Fruit fly (Drosophila melanogaster) whole organism, embryonic: Measurements from ENCODE around the gene CG34163.

ENCODE experiments used
- ATbp ChIP-seq: fragments of 200-800 bp; sonication (Bioruptor generic); optimal IDR thresholded peaks from 2 replicates; lab custom pipeline; 2017; ENCODE audit warnings: missing biosample characterization, mild to moderate bottlenecking, missing genetic modification characterization, missing genetic modification reagents
- Bdp1 ChIP-seq: fragments of 200-800 bp; sonication (Bioruptor generic); optimal IDR thresholded peaks from 3 replicates; lab custom pipeline; 2016; ENCODE audit warnings: missing biosample characterization, missing genetic modification characterization
- CG10274 ChIP-seq: fragments of 200-800 bp; sonication (Bioruptor generic); optimal IDR thresholded peaks from 3 replicates; lab custom pipeline; 2017; ENCODE audit warnings: missing biosample characterization, mild to moderate bottlenecking, missing genetic modification characterization
- CG10462 ChIP-seq: fragments of 200-800 bp; sonication (Bioruptor generic); optimal IDR thresholded peaks from 2 replicates; lab custom pipeline; 2016; ENCODE audit warnings: missing biosample characterization, missing genetic modification characterization
- CG11456 ChIP-seq: fragments of 200-800 bp; sonication (Bioruptor generic); IDR thresholded peaks from 3 replicates; pipeline ENCODE4 v1.3.6; 2022; ENCODE audit warnings: missing biosample characterization, missing genetic modification characterization
- CG12219 ChIP-seq: fragments of 200-800 bp; sonication (Bioruptor generic); optimal IDR thresholded peaks from 3 replicates; lab custom pipeline; 2018; ENCODE audit warnings: missing biosample characterization, mild to moderate bottlenecking, missing genetic modification characterization
- CG12236 ChIP-seq: fragments of 200-800 bp; sonication (Bioruptor generic); optimal IDR thresholded peaks from 2 replicates; lab custom pipeline; 2016; ENCODE audit warnings: missing biosample characterization, missing genetic modification characterization
- CG13624 ChIP-seq: fragments of 200-800 bp; sonication (Bioruptor generic); optimal IDR thresholded peaks from 2 replicates; lab custom pipeline; 2016; ENCODE audit warnings: missing biosample characterization, missing genetic modification characterization
- CG15269 ChIP-seq: fragments of 200-800 bp; sonication (Bioruptor generic); optimal IDR thresholded peaks from 2 replicates; lab custom pipeline; 2018; ENCODE audit warnings: missing biosample characterization, mild to moderate bottlenecking, missing genetic modification characterization, moderate library complexity
- CG2120 ChIP-seq: fragments of 200-800 bp; sonication (Bioruptor generic); optimal IDR thresholded peaks from 3 replicates; lab custom pipeline; 2016; ENCODE audit warnings: missing biosample characterization, missing genetic modification characterization
- CG31224 ChIP-seq: fragments of 200-800 bp; sonication (Bioruptor generic); IDR thresholded peaks from 2 replicates; pipeline ENCODE4 v1.3.6; 2022; ENCODE audit warnings: missing biosample characterization, missing genetic modification characterization
- CG32772 ChIP-seq: fragments of 200-800 bp; sonication (Bioruptor generic); IDR thresholded peaks from 2 replicates; pipeline ENCODE4 v1.3.6; 2022; ENCODE audit warnings: missing biosample characterization, missing genetic modification characterization
- CG33557 ChIP-seq: fragments of 200-800 bp; sonication (Bioruptor generic); optimal IDR thresholded peaks from 2 replicates; lab custom pipeline; 2019; ENCODE audit warnings: missing biosample characterization, mild to moderate bottlenecking, missing genetic modification characterization, moderate library complexity
- CG34422 ChIP-seq: fragments of 200-800 bp; sonication (Bioruptor generic); IDR thresholded peaks from 3 replicates; pipeline ENCODE4 v1.3.6; 2022; ENCODE audit warnings: missing biosample characterization, missing genetic modification characterization
- CG8290 ChIP-seq, 3 experiments: fragments of 200-800 bp; sonication (Bioruptor generic); optimal IDR thresholded peaks; 2 replicates each; lab custom pipeline; 2016 to 2019; ENCODE audit warnings: missing biosample characterization in 3 of 3, missing genetic modification characterization in 3 of 3, mild to moderate bottlenecking in 2 of 3, moderate library complexity in 1 of 3
- CG9437 ChIP-seq: fragments of 200-800 bp; sonication (Bioruptor generic); optimal IDR thresholded peaks from 2 replicates; lab custom pipeline; 2018; ENCODE audit warnings: missing biosample characterization, mild to moderate bottlenecking, missing genetic modification characterization
- E2f1 ChIP-seq: fragments of 200-800 bp; sonication (Bioruptor generic); IDR thresholded peaks from 2 replicates; pipeline ENCODE4 v1.3.6; 2022; ENCODE audit warnings: missing biosample characterization, missing genetic modification characterization
- HHEX ChIP-seq: fragments of 200-800 bp; sonication (Bioruptor generic); optimal IDR thresholded peaks from 3 replicates; lab custom pipeline; 2017; ENCODE audit warnings: missing biosample characterization, mild to moderate bottlenecking, missing genetic modification characterization, missing genetic modification reagents
- Hr39 ChIP-seq: fragments of >200 bp; optimal IDR thresholded peaks from 2 replicates; lab custom pipeline; 2017
- MBD-R2 ChIP-seq: fragments of 200-800 bp; sonication (Bioruptor generic); IDR thresholded peaks from 2 replicates; pipeline ENCODE4 v1.3.6; 2022; ENCODE audit warnings: missing biosample characterization, missing genetic modification characterization
- NfI ChIP-seq: fragments of 200-800 bp; sonication (Bioruptor generic); optimal IDR thresholded peaks from 3 replicates; lab custom pipeline; 2018; ENCODE audit warnings: missing biosample characterization, mild to moderate bottlenecking, missing genetic modification characterization, moderate library complexity
- Oaz ChIP-seq: fragments of 200-800 bp; sonication (Bioruptor generic); IDR thresholded peaks from 2 replicates; pipeline ENCODE4 v1.3.6; 2022; ENCODE audit warnings: missing biosample characterization, missing genetic modification characterization
- Opbp ChIP-seq: fragments of 200-800 bp; sonication (Bioruptor generic); IDR thresholded peaks from 3 replicates; pipeline ENCODE4 v1.3.6; 2022; ENCODE audit warnings: missing biosample characterization, missing genetic modification characterization; ENCODE audit not compliant: partially characterized antibody
- PHDP ChIP-seq: fragments of 200-800 bp; sonication (Bioruptor generic); optimal IDR thresholded peaks from 3 replicates; lab custom pipeline; 2018; ENCODE audit warnings: missing biosample characterization, mild to moderate bottlenecking, missing genetic modification characterization, moderate library complexity
- Rfx ChIP-seq: fragments of 200-800 bp; sonication (Bioruptor generic); IDR thresholded peaks from 2 replicates; pipeline ENCODE4 v1.3.6; 2022; ENCODE audit warnings: missing biosample characterization, missing genetic modification characterization
- ato ChIP-seq: fragments of 200-800 bp; sonication (Bioruptor generic); IDR thresholded peaks from 2 replicates; pipeline ENCODE4 v1.3.6; 2022; ENCODE audit warnings: missing biosample characterization, missing genetic modification characterization; ENCODE audit not compliant: partially characterized antibody
- az2 ChIP-seq: fragments of 200-800 bp; sonication (Bioruptor generic); optimal IDR thresholded peaks from 3 replicates; lab custom pipeline; 2016; ENCODE audit warnings: missing biosample characterization, missing genetic modification characterization
- br ChIP-seq: fragments of >200 bp; optimal IDR thresholded peaks from 2 replicates; lab custom pipeline; 2017
- bsh ChIP-seq, 2 experiments: fragments of 200-800 bp; sonication (Bioruptor generic); optimal IDR thresholded peaks; 2 replicates each; lab custom pipeline; 2017 to 2018; ENCODE audit warnings: mild to moderate bottlenecking in 2 of 2, missing biosample characterization in 2 of 2, missing genetic modification characterization in 2 of 2, moderate library complexity in 1 of 2
- cas ChIP-seq: fragments of 200-800 bp; sonication (Bioruptor generic); IDR thresholded peaks from 2 replicates; pipeline ENCODE4 v1.3.6; 2022; ENCODE audit warnings: missing biosample characterization, missing genetic modification characterization
- chinmo ChIP-seq: fragments of 200-800 bp; sonication (Bioruptor generic); IDR thresholded peaks from 4 replicates; pipeline ENCODE4 v1.3.6; 2022; ENCODE audit warnings: missing biosample characterization, missing genetic modification characterization; ENCODE audit not compliant: partially characterized antibody
- ems ChIP-seq: fragments of 200-800 bp; sonication (Bioruptor generic); optimal IDR thresholded peaks from 3 replicates; lab custom pipeline; 2016; ENCODE audit warnings: missing biosample characterization, missing genetic modification characterization
- en ChIP-seq: fragments of 200-800 bp; sonication (Bioruptor generic); optimal IDR thresholded peaks from 2 replicates; lab custom pipeline; 2016; ENCODE audit warnings: missing biosample characterization, missing genetic modification characterization
- jumu ChIP-seq: fragments of 200-800 bp; sonication (Bioruptor generic); optimal IDR thresholded peaks from 3 replicates; lab custom pipeline; 2016; ENCODE audit warnings: missing biosample characterization, missing genetic modification characterization
- kah ChIP-seq: fragments of 200-800 bp; sonication (Bioruptor generic); optimal IDR thresholded peaks from 2 replicates; lab custom pipeline; 2018; ENCODE audit warnings: missing biosample characterization, mild to moderate bottlenecking, missing genetic modification characterization
- klu ChIP-seq: fragments of 200-800 bp; sonication (Bioruptor generic); IDR thresholded peaks from 2 replicates; pipeline ENCODE4 v1.3.6; 2022; ENCODE audit warnings: missing biosample characterization, missing genetic modification characterization
- lab ChIP-seq: fragments of 200-800 bp; sonication (Bioruptor generic); optimal IDR thresholded peaks from 3 replicates; lab custom pipeline; 2017; ENCODE audit warnings: missing biosample characterization, missing genetic modification characterization, mild to moderate bottlenecking, moderate library complexity, missing genetic modification reagents
- odd ChIP-seq: fragments of 200-800 bp; sonication (Bioruptor generic); optimal IDR thresholded peaks from 2 replicates; lab custom pipeline; 2017; ENCODE audit warnings: missing biosample characterization, mild to moderate bottlenecking, missing genetic modification characterization
- org-1 ChIP-seq: fragments of 200-800 bp; sonication (Bioruptor generic); optimal IDR thresholded peaks from 2 replicates; lab custom pipeline; 2017; ENCODE audit warnings: missing biosample characterization, missing genetic modification characterization
- pho ChIP-seq: fragments of 200-800 bp; sonication (Bioruptor generic); optimal IDR thresholded peaks from 2 replicates; lab custom pipeline; 2016; ENCODE audit warnings: missing biosample characterization, missing genetic modification characterization
- ranshi ChIP-seq: fragments of 200-800 bp; sonication (Bioruptor generic); IDR thresholded peaks from 2 replicates; pipeline ENCODE4 v1.3.6; 2022; ENCODE audit warnings: missing biosample characterization, missing genetic modification characterization
- ro ChIP-seq: fragments of 200-800 bp; sonication (Bioruptor generic); IDR thresholded peaks from 2 replicates; pipeline ENCODE4 v1.3.6; 2022; ENCODE audit warnings: missing biosample characterization, missing genetic modification characterization
- run ChIP-seq: fragments of 200-800 bp; sonication (Bioruptor generic); optimal IDR thresholded peaks from 3 replicates; lab custom pipeline; 2018; ENCODE audit warnings: missing biosample characterization, mild to moderate bottlenecking, missing genetic modification characterization
- shn ChIP-seq: fragments of 200-800 bp; sonication (Bioruptor generic); optimal IDR thresholded peaks from 3 replicates; lab custom pipeline; 2016; ENCODE audit warnings: missing biosample characterization, missing genetic modification characterization
- trem ChIP-seq: fragments of 200-800 bp; optimal IDR thresholded peaks from 3 replicates; lab custom pipeline; 2019; ENCODE audit warnings: missing biosample characterization, mild to moderate bottlenecking, missing genetic modification characterization, moderate library complexity
- tx ChIP-seq: fragments of 200-800 bp; sonication (Bioruptor generic); optimal IDR thresholded peaks from 2 replicates; lab custom pipeline; 2016; ENCODE audit warnings: missing biosample characterization, missing genetic modification characterization
- unc-4 ChIP-seq: fragments of 200-800 bp; sonication (Bioruptor generic); IDR thresholded peaks from 2 replicates; pipeline ENCODE4 v1.3.6; 2022; ENCODE audit warnings: missing biosample characterization, missing genetic modification characterization; ENCODE audit not compliant: partially characterized antibody
- vvl ChIP-seq: fragments of 200-800 bp; sonication (Bioruptor generic); IDR thresholded peaks from 2 replicates; pipeline ENCODE4 v1.3.6; 2022; ENCODE audit warnings: missing biosample characterization, missing genetic modification characterization
- z ChIP-seq: fragments of 200-800 bp; sonication (Bioruptor generic); IDR thresholded peaks from 3 replicates; pipeline ENCODE4 v1.3.6; 2022; ENCODE audit warnings: missing biosample characterization, missing genetic modification characterization
- zf30C ChIP-seq: fragments of 200-800 bp; sonication (Bioruptor generic); optimal IDR thresholded peaks from 3 replicates; lab custom pipeline; 2018; ENCODE audit warnings: missing biosample characterization, mild to moderate bottlenecking, missing genetic modification characterization

The CG34163 gene

dm6 chr2L:12025505-12025904 is 37.4 kb downstream of the CG34163 start (continued):
- TF ChIP-seq chinmo (GFP tag; lab: Robert Waterston, UW), result peak; percentile 82; the same call in 2 of the 4 replicates
- TF ChIP-seq org-1 (GFP tag; lab: Kevin White, UChicago), result peak; percentile 14
- TF ChIP-seq br (lab: Kevin White, UChicago), result no peak
- no peak for TF ChIP-seq ato (GFP tag; lab: Robert Waterston, UW)
- peak; percentile 64 for TF ChIP-seq kah (GFP tag; lab: Kevin White, UChicago)
- TF ChIP-seq E2f1 (GFP tag; lab: Robert Waterston, UW), result 0 out of 2 replicates have a peak, but pooled peaks have one; percentile 9
- TF ChIP-seq unc-4, result no peak
- no peak for TF ChIP-seq klu (GFP tag; lab: Robert Waterston, UW)
- TF ChIP-seq CG11456 (GFP tag; lab: Robert Waterston, UW), result 0 out of 3 replicates have a peak, but pooled peaks have one; percentile 24
- peak; percentile 52; the same call in 1 of the 2 replicates for TF ChIP-seq Rfx (GFP tag; lab: Robert Waterston, UW)
- peak; percentile 10; the same call in 1 of the 2 replicates for TF ChIP-seq vvl
- no peak for TF ChIP-seq ro
- peak; percentile 32 for TF ChIP-seq CG15269
- TF ChIP-seq ranshi (GFP tag; lab: Robert Waterston, UW), result no peak
- peak; percentile 8 for TF ChIP-seq NfI (GFP tag; lab: Kevin White, UChicago)
- no peak for TF ChIP-seq jumu (GFP tag; lab: Kevin White, UChicago)
- TF ChIP-seq shn, result no peak
- no peak for TF ChIP-seq CG8290 (GFP tag; optimal IDR thresholded peaks at IDR 0.05; lab: Kevin White, UChicago)
- TF ChIP-seq CG8290 (tag; optimal IDR thresholded peaks at IDR 0.05; lab: Kevin White, UChicago), result peak in 1 of 2 experiments; percentile 74
- TF ChIP-seq en (GFP tag; lab: Kevin White, UChicago), result no peak
- peak; percentile 98 for TF ChIP-seq CG10274 (GFP tag; lab: Kevin White, UChicago)
- peak; percentile 21 for TF ChIP-seq HHEX
- TF ChIP-seq ATbp, result peak; percentile 8
- peak; percentile 7 for TF ChIP-seq CG2120
- TF ChIP-seq ems (GFP tag; lab: Kevin White, UChicago), result no peak
- TF ChIP-seq CG12219, result peak; percentile 3
- TF ChIP-seq run (tag; lab: Kevin White, UChicago), result no peak
- peak in 1 of 2 experiments; percentile 26 for TF ChIP-seq bsh (GFP tag; optimal IDR thresholded peaks at IDR 0.05; lab: Kevin White, UChicago)
- no peak for TF ChIP-seq CG12236 (GFP tag; lab: Kevin White, UChicago)
- TF ChIP-seq CG31224 (GFP tag; lab: Robert Waterston, UW), result 0 out of 2 replicates have a peak, but pooled peaks have one; percentile 10

- TF ChIP-seq trem (tag; lab: Kevin White, UChicago), result peak; percentile 5
- no peak for TF ChIP-seq lab
- no peak for TF ChIP-seq Oaz (GFP tag; lab: Robert Waterston, UW)
- peak; percentile 52 for TF ChIP-seq PHDP
- TF ChIP-seq odd (GFP tag; lab: Kevin White, UChicago), result peak; percentile 53
- peak; percentile 27 for TF ChIP-seq CG32772 (GFP tag; lab: Robert Waterston, UW)
- no peak for TF ChIP-seq CG33557
- peak; percentile 6 for TF ChIP-seq CG10462 (GFP tag; lab: Kevin White, UChicago)
- no peak for TF ChIP-seq cas (GFP tag; lab: Robert Waterston, UW)
- TF ChIP-seq MBD-R2, result no peak; the same call in 1 of the 2 replicates
- no peak for TF ChIP-seq z (GFP tag; lab: Robert Waterston, UW)
- peak; percentile 11 for TF ChIP-seq tx
- TF ChIP-seq Hr39 (lab: Kevin White, UChicago), result no peak
- TF ChIP-seq pho (GFP tag; lab: Kevin White, UChicago), result peak; percentile 35
- TF ChIP-seq CG13624 (GFP tag; lab: Kevin White, UChicago), result no peak
- peak; percentile 41 for TF ChIP-seq zf30C
- peak; percentile 44; the same call in 2 of the 3 replicates for TF ChIP-seq CG34422
- TF ChIP-seq az2 (GFP tag; lab: Kevin White, UChicago), result peak; percentile 32
- TF ChIP-seq CG9437 (GFP tag; lab: Kevin White, UChicago), result peak; percentile 83
- no peak for TF ChIP-seq Opbp
- no peak for TF ChIP-seq Bdp1
Measured at dm6 chr2L:12026458-12027431, 38.7 kb downstream of the CG34163 start.
